Fruit fly (Drosophila melanogaster): ENCODE data around the gene tara.

- TF ChIP-seq lilli (GFP tag; optimal IDR thresholded peaks at IDR 0.05) (no peak), H2.0 (GFP tag; IDR thresholded peaks at IDR 0.05) (no peak), gsb (GFP tag; IDR thresholded peaks at IDR 0.05) (no peak), Fer1 (GFP tag; optimal IDR thresholded peaks at IDR 0.05) (no peak), Eip74EF (GFP tag; optimal IDR thresholded peaks at IDR 0.05) (no peak), Hr78 (GFP tag; optimal IDR thresholded peaks at IDR 0.05) (no peak), Mes4 (GFP tag; optimal IDR thresholded peaks at IDR 0.05) (no peak), Dek (tag; optimal IDR thresholded peaks at IDR 0.05) (no peak), CG15073 (GFP tag; optimal IDR thresholded peaks at IDR 0.05) (no peak), Six4 (GFP tag; optimal IDR thresholded peaks at IDR 0.05) (no peak), CG16779 (GFP tag; IDR thresholded peaks at IDR 0.05) (no peak)
Observed at dm6 chr3R:16287850-16288249, 62.4 kb downstream of the tara start.
